Fruit fly (Drosophila melanogaster) whole organism, prepupa: Measurements from ENCODE around the gene CG14210.

Experiments
- CG11762 ChIP-seq: fragments of 200-800 bp; sonication (Bioruptor generic); optimal IDR thresholded peaks from 3 replicates; lab custom pipeline; 2016; ENCODE audit warnings: missing biosample characterization, missing genetic modification characterization; ENCODE audit not compliant: insufficient read depth
- CG1621 ChIP-seq: fragments of 200-800 bp; sonication (Bioruptor generic); optimal IDR thresholded peaks from 3 replicates; lab custom pipeline; 2018; ENCODE audit warnings: missing biosample characterization, mild to moderate bottlenecking, missing genetic modification characterization
- CG34406 ChIP-seq: fragments of 200-800 bp; sonication (Bioruptor generic); optimal IDR thresholded peaks from 3 replicates; lab custom pipeline; 2016; ENCODE audit warnings: missing biosample characterization, missing genetic modification characterization
- CG6792 ChIP-seq: fragments of 200-800 bp; sonication (Bioruptor generic); optimal IDR thresholded peaks from 3 replicates; lab custom pipeline; 2016; ENCODE audit warnings: missing biosample characterization, missing genetic modification characterization
- CG6808 ChIP-seq: fragments of 200-800 bp; sonication (Bioruptor generic); optimal IDR thresholded peaks from 3 replicates; lab custom pipeline; 2017; ENCODE audit warnings: missing biosample characterization, missing genetic modification characterization, mild to moderate bottlenecking, moderate library complexity, missing genetic modification reagents
- Eip78C ChIP-seq: fragments of 200-800 bp; sonication (Bioruptor generic); peaks from one replicate; lab custom pipeline; 2016; ENCODE audit warnings: missing biosample characterization, missing genetic modification characterization
- Ets96B ChIP-seq: fragments of 200-800 bp; optimal IDR thresholded peaks from 2 replicates; lab custom pipeline; 2019; ENCODE audit warnings: missing biosample characterization, mild to moderate bottlenecking, missing genetic modification characterization, moderate library complexity
- Hr38 ChIP-seq: sonication (Bioruptor generic); optimal IDR thresholded peaks from 2 replicates; lab custom pipeline; 2016; ENCODE audit warnings: missing biosample characterization, missing genetic modification characterization
- Sox102F ChIP-seq: fragments of 200-800 bp; sonication (Bioruptor generic); optimal IDR thresholded peaks from 2 replicates; lab custom pipeline; 2016; ENCODE audit warnings: missing biosample characterization, mild to moderate bottlenecking, missing genetic modification characterization
- eg ChIP-seq: fragments of 200-800 bp; sonication (Bioruptor generic); IDR thresholded peaks from 3 replicates; pipeline ENCODE4 v1.3.6; 2022; ENCODE audit warnings: missing biosample characterization, missing genetic modification characterization
- net ChIP-seq: fragments of 200-800 bp; sonication (Bioruptor generic); optimal IDR thresholded peaks from 3 replicates; lab custom pipeline; 2016; ENCODE audit warnings: missing biosample characterization, missing genetic modification characterization
- ss ChIP-seq, 2 experiments: fragments of 200-800 bp; sonication (Bioruptor generic); optimal IDR thresholded peaks; 2 replicates in 1 of 2; 3 replicates in 1 of 2; lab custom pipeline; 2017 to 2018; ENCODE audit warnings: mild to moderate bottlenecking in 2 of 2, missing biosample characterization in 2 of 2, missing genetic modification characterization in 2 of 2, moderate library complexity in 1 of 2

- TF ChIP-seq Ets96B (tag; lab: Kevin White, UChicago) (no peak), ss (GFP tag; optimal IDR thresholded peaks at IDR 0.05; lab: Kevin White, UChicago) (no peak), CG6792 (no peak), Hr38 (GFP tag; lab: Kevin White, UChicago) (no peak), CG11762 (no peak), CG6808 (GFP tag; lab: Kevin White, UChicago) (no peak), Eip78C (GFP tag; lab: Kevin White, UChicago) (no peak), Sox102F (GFP tag; lab: Kevin White, UChicago) (no peak), CG34406 (no peak), CG1621 (tag; lab: Kevin White, UChicago) (no peak), eg (no peak), net (GFP tag; lab: Kevin White, UChicago) (no peak)
Measured at dm6 chrX:19582732-19583131, 33.3 kb upstream of the CG14210 start.
